Fruit fly (Drosophila melanogaster): Measurements from ENCODE around the gene CG13248.

The CG13248 gene

dm6 chr3L:20395257-20395909, 15.0 kb downstream of the CG13248 start:
- no peak for TF ChIP-seq CG12605 (GFP tag; IDR thresholded peaks at IDR 0.05)
- TF ChIP-seq Pif1B (GFP tag; optimal IDR thresholded peaks at IDR 0.05), result peak; percentile 7
- TF ChIP-seq fd96Ca (GFP tag; IDR thresholded peaks at IDR 0.05), result 0 out of 3 replicates have a peak, but pooled peaks have one; percentile 13

- no peak for TF ChIP-seq CG15710 (tag; optimal IDR thresholded peaks at IDR 0.05)
- no peak for TF ChIP-seq CG4496 (GFP tag; IDR thresholded peaks at IDR 0.05)
- no peak for TF ChIP-seq CG8159 (tag; optimal IDR thresholded peaks at IDR 0.05)
- TF ChIP-seq CG8301 (tag; optimal IDR thresholded peaks at IDR 0.05), result no peak
- no peak for TF ChIP-seq CG17806 (tag; optimal IDR thresholded peaks at IDR 0.05)
Observed at dm6 chr3L:20393357-20393756, 17.0 kb downstream of the CG13248 start, which contains the start of gene CG33969. Gene CG33969, minus strand, starts transcription at chr3L:20393553.

dm6 chr3L:20388983-20389382, 21.4 kb downstream of the CG13248 start:
- TF ChIP-seq CG17806 (tag; optimal IDR thresholded peaks at IDR 0.05) (no peak), gl (tag; optimal IDR thresholded peaks at IDR 0.05) (no peak), CG13204 (GFP tag; optimal IDR thresholded peaks at IDR 0.05) (no peak), CG15710 (tag; optimal IDR thresholded peaks at IDR 0.05) (no peak), fd96Ca (GFP tag; IDR thresholded peaks at IDR 0.05) (no peak), Ets98B (GFP tag; IDR thresholded peaks at IDR 0.05) (no peak), Pif1A (GFP tag; optimal IDR thresholded peaks at IDR 0.05) (no peak), Snoo (tag; optimal IDR thresholded peaks at IDR 0.05) (no peak), CG12605 (GFP tag; IDR thresholded peaks at IDR 0.05) (no peak), EcR (GFP tag; optimal IDR thresholded peaks at IDR 0.05) (no peak), CG10348 (GFP tag; IDR thresholded peaks at IDR 0.05) (no peak), Pif1B (GFP tag; optimal IDR thresholded peaks at IDR 0.05) (no peak), CG4496 (GFP tag; IDR thresholded peaks at IDR 0.05) (no peak), CG8301 (tag; optimal IDR thresholded peaks at IDR 0.05) (no peak), CG14655 (GFP tag; optimal IDR thresholded peaks at IDR 0.05) (no peak), CG8159 (tag; optimal IDR thresholded peaks at IDR 0.05) (no peak), CG9948 (tag; optimal IDR thresholded peaks at IDR 0.05) (no peak)

dm6 chr3L:20387843-20388163, 22.6 kb downstream of the CG13248 start:
- no peak for TF ChIP-seq Snoo (tag; optimal IDR thresholded peaks at IDR 0.05)
- no peak for TF ChIP-seq CG9948 (tag; optimal IDR thresholded peaks at IDR 0.05)
- peak; percentile 26 for TF ChIP-seq CG13204 (GFP tag; optimal IDR thresholded peaks at IDR 0.05)
- peak; percentile 45 for TF ChIP-seq gl (tag; optimal IDR thresholded peaks at IDR 0.05)

- TF ChIP-seq gl (tag; optimal IDR thresholded peaks at IDR 0.05) (no peak), CG32121 (GFP tag; IDR thresholded peaks at IDR 0.05) (peak; percentile 36; the same call in 1 of the 2 replicates), EcR (GFP tag; optimal IDR thresholded peaks at IDR 0.05) (peak; percentile 18)
Observed at dm6 chr3L:20387038-20387842, 23.1 kb downstream of the CG13248 start.

dm6 chr3L:20385969-20386370, 24.4 kb downstream of the CG13248 start:
- TF ChIP-seq CG10348 (GFP tag; IDR thresholded peaks at IDR 0.05), result no peak
- peak; percentile 87 for TF ChIP-seq CG13204 (GFP tag; optimal IDR thresholded peaks at IDR 0.05)
- no peak for TF ChIP-seq CG17806 (tag; optimal IDR thresholded peaks at IDR 0.05)
- TF ChIP-seq EcR (GFP tag; optimal IDR thresholded peaks at IDR 0.05), result peak; percentile 57

dm6 chr3L:20385408-20385807, 25.0 kb downstream of the CG13248 start:
- TF ChIP-seq CG14655 (GFP tag; optimal IDR thresholded peaks at IDR 0.05) (no peak), CG8159 (tag; optimal IDR thresholded peaks at IDR 0.05) (no peak), EcR (GFP tag; optimal IDR thresholded peaks at IDR 0.05) (peak; percentile 15), Snoo (tag; optimal IDR thresholded peaks at IDR 0.05) (no peak), Ets98B (GFP tag; IDR thresholded peaks at IDR 0.05) (no peak)

- TF ChIP-seq CG15710 (tag; optimal IDR thresholded peaks at IDR 0.05), result no peak
- TF ChIP-seq Snoo (tag; optimal IDR thresholded peaks at IDR 0.05), result no peak
- TF ChIP-seq Ets98B (GFP tag; IDR thresholded peaks at IDR 0.05), result no peak
- no peak for TF ChIP-seq CG12605 (GFP tag; IDR thresholded peaks at IDR 0.05)
- no peak for TF ChIP-seq D1 (tag; optimal IDR thresholded peaks at IDR 0.05)
- TF ChIP-seq CG8159 (tag; optimal IDR thresholded peaks at IDR 0.05), result no peak
- TF ChIP-seq CG9948 (tag; optimal IDR thresholded peaks at IDR 0.05), result no peak
- TF ChIP-seq rn (GFP tag; IDR thresholded peaks at IDR 0.05), result no peak
- TF ChIP-seq CG34367 (tag; optimal IDR thresholded peaks at IDR 0.05), result no peak
- no peak for TF ChIP-seq CG10348 (GFP tag; IDR thresholded peaks at IDR 0.05)
- no peak for TF ChIP-seq Pif1B (GFP tag; optimal IDR thresholded peaks at IDR 0.05)
- TF ChIP-seq Pif1A (GFP tag; optimal IDR thresholded peaks at IDR 0.05), result no peak
- no peak for TF ChIP-seq CG32121 (GFP tag; IDR thresholded peaks at IDR 0.05)
- TF ChIP-seq CG8301 (tag; optimal IDR thresholded peaks at IDR 0.05), result no peak
- no peak for TF ChIP-seq EcR (GFP tag; optimal IDR thresholded peaks at IDR 0.05)
Observed at dm6 chr3L:20385006-20385405, 25.4 kb downstream of the CG13248 start.

Data from whole organism, pupa.